Worm (Caenorhabditis elegans) whole organism, L1 larva: ENCODE measurements around the gene cdc-37.

ENCODE experiments used
- F16B12.6 ChIP-seq: fragments of 150-350 bp; optimal IDR thresholded peaks from 2 replicates; lab custom pipeline; 2014; ENCODE audit warnings: missing biosample characterization, missing genetic modification characterization
- Y116A8C.19 ChIP-seq: sonication (generic microtip); optimal IDR thresholded peaks from 2 replicates; lab custom pipeline; 2016; ENCODE audit warnings: missing compliant biosample characterization, missing genetic modification characterization, borderline replicate concordance
- aly-2 ChIP-seq: fragments of 150-350 bp; optimal IDR thresholded peaks from 2 replicates; lab custom pipeline; 2014; ENCODE audit warnings: missing biosample characterization, missing genetic modification characterization
- blmp-1 ChIP-seq: fragments of 150-350 bp; optimal IDR thresholded peaks from 2 replicates; lab custom pipeline; 2014; ENCODE audit warnings: missing biosample characterization, missing genetic modification characterization
- ceh-8 ChIP-seq: fragments of 200-800 bp; sonication (Bioruptor generic); optimal IDR thresholded peaks from 2 replicates; lab custom pipeline; 2018; ENCODE audit warnings: mild to moderate bottlenecking, missing genetic modification characterization, moderate library complexity, missing compliant biosample characterization
- ceh-82 ChIP-seq, 3 experiments: fragments of 150-350 bp in 1 of 3; sonication (generic microtip) in 2 of 3; optimal IDR thresholded peaks; 2 replicates each; lab custom pipeline; 2014 to 2017; ENCODE audit warnings: missing biosample characterization in 3 of 3, missing genetic modification characterization in 3 of 3
- ces-1 ChIP-seq: fragments of 150-350 bp; optimal IDR thresholded peaks from 2 replicates; lab custom pipeline; 2014; ENCODE audit warnings: missing biosample characterization, missing genetic modification reagents, missing genetic modification characterization
- dpl-1 ChIP-seq, 3 experiments: fragments of 150-350 bp in 2 of 3; sonication (generic microtip) in 1 of 3; optimal IDR thresholded peaks; 2 replicates each; lab custom pipeline; 2014 to 2017; ENCODE audit warnings: missing biosample characterization in 3 of 3, missing genetic modification characterization in 3 of 3, missing genetic modification reagents in 3 of 3
- dsc-1 ChIP-seq: sonication (generic microtip); optimal IDR thresholded peaks from 2 replicates; lab custom pipeline; 2016; ENCODE audit warnings: mild to moderate bottlenecking, missing genetic modification characterization, missing compliant biosample characterization
- efl-1 ChIP-seq, 4 experiments: fragments of 150-350 bp; optimal IDR thresholded peaks in 3 of 4; peaks in 1 of 4; 1 replicate in 1 of 4; 2 replicates in 3 of 4; lab custom pipeline; 2014; ENCODE audit warnings: missing biosample characterization in 2 of 4, missing genetic modification characterization in 2 of 4, missing genetic modification reagents in 2 of 4
- elt-3 ChIP-seq, 6 experiments: fragments of 150-350 bp in 1 of 6; sonication (generic microtip); optimal IDR thresholded peaks; 2 replicates each; lab custom pipeline; 2017 to 2018; ENCODE audit warnings: missing biosample characterization in 6 of 6, missing genetic modification characterization in 6 of 6, inconsistent platforms in 1 of 6
- fkh-4 ChIP-seq: sonication (generic microtip); optimal IDR thresholded peaks from 2 replicates; lab custom pipeline; 2016; ENCODE audit warnings: missing compliant biosample characterization, missing genetic modification characterization, borderline replicate concordance
- fos-1 ChIP-seq: fragments of 150-350 bp; optimal IDR thresholded peaks from 2 replicates; lab custom pipeline; 2014; ENCODE audit warnings: missing biosample characterization, missing genetic modification characterization
- grh-1 ChIP-seq: fragments of 200-800 bp; sonication (Bioruptor generic); IDR thresholded peaks from 2 replicates; pipeline ENCODE4 v1.3.6; 2022; ENCODE audit warnings: missing genetic modification reagents, missing genetic modification characterization, missing compliant biosample characterization
- hpl-2 ChIP-seq: fragments of 150-350 bp; optimal IDR thresholded peaks from 2 replicates; lab custom pipeline; 2014; ENCODE audit warnings: missing biosample characterization, missing genetic modification reagents, missing genetic modification characterization
- jun-1 ChIP-seq: fragments of 150-350 bp; optimal IDR thresholded peaks from 2 replicates; lab custom pipeline; 2014; ENCODE audit warnings: missing biosample characterization, missing genetic modification reagents, missing genetic modification characterization
- lin-14 ChIP-seq: fragments of 200-800 bp; sonication (Bioruptor generic); optimal IDR thresholded peaks from 2 replicates; lab custom pipeline; 2018; ENCODE audit warnings: mild to moderate bottlenecking, missing genetic modification characterization, moderate library complexity, missing compliant biosample characterization
- lin-35 ChIP-seq, 2 experiments: fragments of 150-350 bp; optimal IDR thresholded peaks; 2 replicates each; lab custom pipeline; 2014; ENCODE audit warnings: missing biosample characterization in 2 of 2, missing genetic modification characterization in 2 of 2, missing genetic modification reagents in 2 of 2
- mab-9 ChIP-seq: fragments of 200-800 bp; sonication (Bioruptor generic); IDR thresholded peaks from 2 replicates; pipeline ENCODE4 v1.3.6; 2022; ENCODE audit warnings: missing genetic modification reagents, missing genetic modification characterization, missing compliant biosample characterization
- mdl-1 ChIP-seq, 2 experiments: fragments of 150-350 bp; optimal IDR thresholded peaks; 2 replicates each; lab custom pipeline; 2014 to 2017; ENCODE audit warnings: missing biosample characterization in 2 of 2, missing genetic modification characterization in 2 of 2, inconsistent platforms in 1 of 2
- mef-2 ChIP-seq: fragments of 150-350 bp; optimal IDR thresholded peaks from 2 replicates; lab custom pipeline; 2014; ENCODE audit warnings: missing biosample characterization, missing genetic modification characterization
- mep-1 ChIP-seq: fragments of 150-350 bp; optimal IDR thresholded peaks from 2 replicates; lab custom pipeline; 2014; ENCODE audit warnings: missing biosample characterization, missing genetic modification characterization
- nhr-11 ChIP-seq: fragments of 150-350 bp; optimal IDR thresholded peaks from 2 replicates; lab custom pipeline; 2014; ENCODE audit warnings: missing biosample characterization, missing genetic modification characterization
- nhr-12 ChIP-seq: sonication (generic microtip); optimal IDR thresholded peaks from 2 replicates; lab custom pipeline; 2017; ENCODE audit warnings: missing biosample characterization, missing genetic modification characterization
- nhr-20 ChIP-seq: sonication (generic microtip); optimal IDR thresholded peaks from 2 replicates; lab custom pipeline; 2016; ENCODE audit warnings: mild to moderate bottlenecking, missing genetic modification characterization, missing compliant biosample characterization
- nhr-28 ChIP-seq: fragments of 150-350 bp; optimal IDR thresholded peaks from 2 replicates; lab custom pipeline; 2014; ENCODE audit warnings: missing biosample characterization, missing genetic modification characterization
- nhr-47 ChIP-seq: sonication (generic microtip); optimal IDR thresholded peaks from 2 replicates; lab custom pipeline; 2016; ENCODE audit warnings: mild to moderate bottlenecking, missing genetic modification characterization, moderate library complexity, missing compliant biosample characterization
- nhr-71 ChIP-seq: sonication (generic microtip); optimal IDR thresholded peaks from 2 replicates; lab custom pipeline; 2016; ENCODE audit warnings: mild to moderate bottlenecking, missing genetic modification characterization, moderate library complexity, missing compliant biosample characterization
- nhr-77 ChIP-seq: fragments of 150-350 bp; optimal IDR thresholded peaks from 2 replicates; lab custom pipeline; 2014; ENCODE audit warnings: missing biosample characterization, missing genetic modification characterization
- nhr-85 ChIP-seq: sonication (generic microtip); peaks from one replicate; lab custom pipeline; 2016; ENCODE audit warnings: missing genetic modification characterization, inconsistent platforms, missing compliant biosample characterization
- nhr-90 ChIP-seq: sonication (generic microtip); optimal IDR thresholded peaks from 2 replicates; lab custom pipeline; 2016; ENCODE audit warnings: mild to moderate bottlenecking, missing genetic modification characterization, missing compliant biosample characterization; ENCODE audit not compliant: poor library complexity
- pag-3 ChIP-seq: sonication (generic microtip); optimal IDR thresholded peaks from 2 replicates; lab custom pipeline; 2017; ENCODE audit warnings: missing genetic modification characterization, mild to moderate bottlenecking, missing compliant biosample characterization, antibody characterized with exemption, borderline replicate concordance; ENCODE audit not compliant: insufficient read depth
- pax-3 ChIP-seq: fragments of 200-800 bp; sonication (Bioruptor generic); optimal IDR thresholded peaks from 2 replicates; lab custom pipeline; 2018; ENCODE audit warnings: mild to moderate bottlenecking, missing genetic modification characterization, moderate library complexity, missing compliant biosample characterization
- rnt-1 ChIP-seq: sonication (generic microtip); optimal IDR thresholded peaks from 2 replicates; lab custom pipeline; 2016; ENCODE audit warnings: mild to moderate bottlenecking, missing genetic modification characterization, moderate library complexity, missing compliant biosample characterization
- skn-1 ChIP-seq: fragments of 150-350 bp; optimal IDR thresholded peaks from 2 replicates; lab custom pipeline; 2014; ENCODE audit warnings: missing biosample characterization, missing genetic modification characterization
- snpc-4 ChIP-seq: fragments of 150-350 bp; optimal IDR thresholded peaks from 2 replicates; lab custom pipeline; 2014; ENCODE audit warnings: missing biosample characterization, missing genetic modification characterization
- snu-23 ChIP-seq: sonication (generic microtip); optimal IDR thresholded peaks from 2 replicates; lab custom pipeline; 2016; ENCODE audit warnings: missing genetic modification characterization, missing compliant biosample characterization
- swsn-7 ChIP-seq: sonication (generic microtip); optimal IDR thresholded peaks from 2 replicates; lab custom pipeline; 2016; ENCODE audit warnings: missing genetic modification characterization, missing compliant biosample characterization
- tbx-2 ChIP-seq: sonication (generic microtip); optimal IDR thresholded peaks from 2 replicates; lab custom pipeline; 2016; ENCODE audit warnings: missing genetic modification characterization, missing compliant biosample characterization
- unc-130 ChIP-seq: fragments of 150-350 bp; optimal IDR thresholded peaks from 2 replicates; lab custom pipeline; 2017; ENCODE audit warnings: missing biosample characterization, missing genetic modification characterization, inconsistent platforms
- unc-30 ChIP-seq: sonication (generic microtip); optimal IDR thresholded peaks from 2 replicates; lab custom pipeline; 2017; ENCODE audit warnings: missing biosample characterization, missing genetic modification characterization
- unc-98 ChIP-seq: fragments of 200-800 bp; sonication (Bioruptor generic); IDR thresholded peaks from 2 replicates; pipeline ENCODE4 v1.3.6; 2022; ENCODE audit warnings: missing genetic modification characterization, missing compliant biosample characterization
- vab-15 ChIP-seq: sonication (generic microtip); optimal IDR thresholded peaks from 2 replicates; lab custom pipeline; 2017; ENCODE audit warnings: missing genotype, mild to moderate bottlenecking, missing genetic modification characterization, missing compliant biosample characterization

The cdc-37 gene

ce11 chrII:580189-580643 lies at the start of gene cdc-37, which contains the start of gene W08F4.3:
TSS of gene cdc-37 (minus strand) at chrII:580593.
TSS of gene W08F4.3 (plus strand) at chrII:580602.
- no peak for TF ChIP-seq mab-9
- peak; percentile 94 for TF ChIP-seq F16B12.6 (tag; lab: Kevin White, UChicago)
- TF ChIP-seq fos-1 = peak; percentile 24
- TF ChIP-seq ces-1 (GFP tag; lab: Kevin White, UChicago) = no peak
- no peak for TF ChIP-seq snpc-4 (tag; lab: Kevin White, UChicago)
- TF ChIP-seq rnt-1 = peak; percentile 46
- no peak for TF ChIP-seq nhr-28
- no peak for TF ChIP-seq nhr-90 (tag; lab: Kevin White, UChicago)
- peak; percentile 5 for TF ChIP-seq nhr-47 (tag; lab: Kevin White, UChicago)
- no peak for TF ChIP-seq tbx-2 (tag; lab: Kevin White, UChicago)
- peak; percentile 17 for TF ChIP-seq nhr-85 (tag; lab: Kevin White, UChicago)
- TF ChIP-seq ceh-8 (GFP tag; lab: Kevin White, UChicago) = no peak
- peak; percentile 48 to 67 for TF ChIP-seq efl-1 (optimal IDR thresholded peaks at IDR 0.05; lab: Kevin White, UChicago)
- TF ChIP-seq efl-1 (GFP tag; optimal IDR thresholded peaks at IDR 0.05 in 1 of 2; lab: Kevin White, UChicago) = peak; percentile 62 to 94
- TF ChIP-seq dpl-1 (GFP tag; optimal IDR thresholded peaks at IDR 0.05; lab: Kevin White, UChicago) = peak in 2 of 3 experiments; percentile 44 to 50
- TF ChIP-seq ceh-82 (tag; optimal IDR thresholded peaks at IDR 0.05; lab: Kevin White, UChicago) = peak in 1 of 3 experiments; percentile 23
- no peak for TF ChIP-seq fkh-4
- TF ChIP-seq lin-35 (GFP tag; optimal IDR thresholded peaks at IDR 0.05; lab: Kevin White, UChicago) = peak; percentile 39 to 48
- TF ChIP-seq unc-130 (tag; lab: Kevin White, UChicago) = no peak
- TF ChIP-seq pax-3 (tag; lab: Kevin White, UChicago) = no peak
- peak; percentile 7 for TF ChIP-seq mep-1 (tag; lab: Kevin White, UChicago)
- TF ChIP-seq snu-23 (GFP tag; lab: Kevin White, UChicago) = peak; percentile 21
- TF ChIP-seq jun-1 (tag; lab: Kevin White, UChicago) = no peak
- TF ChIP-seq dsc-1 (tag; lab: Kevin White, UChicago) = peak; percentile 12
- no peak for TF ChIP-seq nhr-71 (tag; lab: Kevin White, UChicago)
- no peak for TF ChIP-seq nhr-20 (tag; lab: Kevin White, UChicago)

DNA sequence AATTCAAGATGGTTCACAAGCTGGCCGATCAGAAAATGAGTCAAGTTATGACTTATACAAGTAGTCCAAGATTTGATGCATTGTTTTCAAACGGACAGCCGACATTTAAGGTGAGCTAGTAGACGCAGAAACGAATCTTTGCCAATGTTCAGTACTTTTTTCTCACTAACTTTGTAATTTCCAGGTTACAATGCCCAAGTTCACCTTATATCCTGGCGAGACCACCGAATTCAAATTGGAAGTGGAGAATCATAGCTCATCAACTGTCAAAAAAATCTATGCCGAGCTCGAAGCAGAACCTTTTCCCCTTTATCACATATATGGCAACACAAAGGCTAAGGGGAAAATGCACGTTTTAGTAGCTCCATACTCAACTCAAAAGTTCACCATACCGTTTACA lies 47.5 kb upstream of the cdc-37 start:
- TF ChIP-seq rnt-1 = no peak
- TF ChIP-seq skn-1 = no peak
- TF ChIP-seq unc-130 (tag; lab: Kevin White, UChicago) = no peak
- TF ChIP-seq vab-15 (tag; lab: Kevin White, UChicago) = no peak
- no peak for TF ChIP-seq blmp-1
- no peak for TF ChIP-seq nhr-11 (tag; lab: Kevin White, UChicago)
- TF ChIP-seq hpl-2 = no peak
- TF ChIP-seq jun-1 (tag; lab: Kevin White, UChicago) = no peak
- TF ChIP-seq tbx-2 (tag; lab: Kevin White, UChicago) = no peak

ce11 chrII:627205-627604 lies 46.8 kb upstream of the cdc-37 start, which contains the start of gene arrd-1:
TSS of gene arrd-1 (plus strand) at chrII:627505.
- no peak for TF ChIP-seq ceh-8 (GFP tag; lab: Kevin White, UChicago)
- no peak for TF ChIP-seq efl-1 (optimal IDR thresholded peaks at IDR 0.05; lab: Kevin White, UChicago)
- TF ChIP-seq efl-1 (GFP tag; optimal IDR thresholded peaks at IDR 0.05 in 1 of 2; lab: Kevin White, UChicago) = peak in 1 of 2 experiments; percentile 3
- TF ChIP-seq, all 84 proteins: peak for 1

DNA sequence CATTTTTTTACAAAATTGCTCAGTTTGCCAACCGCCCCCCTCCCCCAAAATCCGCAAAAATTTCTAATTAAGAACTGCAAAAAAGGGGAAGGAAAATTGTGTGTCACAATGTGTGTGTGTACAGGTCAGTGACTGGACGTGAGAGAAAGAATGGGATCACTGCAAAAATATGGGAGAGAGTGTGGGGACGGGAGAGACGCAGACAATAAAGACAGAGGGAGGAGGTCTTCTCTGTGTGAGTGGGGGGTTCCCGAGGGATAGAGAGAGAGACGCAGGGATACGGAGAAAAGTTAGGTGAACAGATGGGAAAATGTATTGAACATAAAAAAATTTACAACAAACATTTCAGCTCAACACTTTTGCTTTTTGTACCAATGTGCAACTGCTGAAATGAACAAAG lies 45.5 kb upstream of the cdc-37 start:
- TF ChIP-seq swsn-7 (tag; lab: Kevin White, UChicago) = peak; percentile 60
- TF ChIP-seq tbx-2 (tag; lab: Kevin White, UChicago) = peak; percentile 43
- peak; percentile 69 for TF ChIP-seq blmp-1
- TF ChIP-seq nhr-71 (tag; lab: Kevin White, UChicago) = peak; percentile 77
- peak in 1 of 2 experiments; percentile 52 for TF ChIP-seq mdl-1 (tag; optimal IDR thresholded peaks at IDR 0.05; lab: Kevin White, UChicago)
- no peak for TF ChIP-seq mef-2 (tag; lab: Kevin White, UChicago)
- peak; percentile 15 to 46 (median 44) for TF ChIP-seq dpl-1 (GFP tag; optimal IDR thresholded peaks at IDR 0.05; lab: Kevin White, UChicago)
- TF ChIP-seq rnt-1 = peak; percentile 71
- TF ChIP-seq unc-98 = peak; percentile 41; the same call in 1 of the 2 replicates
- TF ChIP-seq nhr-85 (tag; lab: Kevin White, UChicago) = peak; percentile 89
- TF ChIP-seq elt-3 (tag; optimal IDR thresholded peaks at IDR 0.05; lab: Kevin White, UChicago) = peak in 2 of 6 experiments; percentile 20 to 51
- peak; percentile 90 for TF ChIP-seq lin-14
- peak; percentile 29 to 59 for TF ChIP-seq lin-35 (GFP tag; optimal IDR thresholded peaks at IDR 0.05; lab: Kevin White, UChicago)
- TF ChIP-seq nhr-47 (tag; lab: Kevin White, UChicago) = no peak
- no peak for TF ChIP-seq nhr-12 (tag; lab: Kevin White, UChicago)
- TF ChIP-seq dsc-1 (tag; lab: Kevin White, UChicago) = peak; percentile 56
- peak; percentile 33 for TF ChIP-seq pag-3 (tag; lab: Kevin White, UChicago)
- TF ChIP-seq aly-2 (tag; lab: Kevin White, UChicago) = no peak
- peak; percentile 64 for TF ChIP-seq mep-1 (tag; lab: Kevin White, UChicago)
- peak; percentile 63 for TF ChIP-seq nhr-20 (tag; lab: Kevin White, UChicago)
- peak; percentile 57; the same call in 1 of the 2 replicates for TF ChIP-seq grh-1 (GFP tag; lab: Robert Waterston, UW)
- TF ChIP-seq unc-30 (tag; lab: Kevin White, UChicago) = no peak
- TF ChIP-seq Y116A8C.19 (tag; lab: Kevin White, UChicago) = no peak
- peak; percentile 38 for TF ChIP-seq nhr-77 (tag; lab: Kevin White, UChicago)
